Fruit fly (Drosophila melanogaster): ENCODE measurements around the gene Dtd.

Dtd gene

DNA sequence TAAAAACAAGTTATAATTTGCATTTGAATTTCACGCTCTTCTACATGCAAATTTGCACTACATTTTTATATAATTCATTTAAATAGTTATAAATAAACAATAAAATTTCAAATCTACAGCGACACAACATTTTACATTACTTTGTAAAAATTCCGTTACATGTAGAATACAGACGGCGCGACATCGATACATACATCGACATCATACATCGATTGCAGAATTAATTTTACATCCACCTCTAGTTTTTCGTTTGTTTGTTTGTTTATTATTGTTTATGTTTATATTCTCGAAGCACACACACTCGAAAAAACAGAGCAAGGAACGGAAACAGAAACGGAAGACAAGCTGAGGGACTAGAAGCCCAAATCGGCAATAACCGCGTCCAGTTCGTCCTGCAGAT is 7.7 kb downstream of the Dtd start, which contains the start of gene CG17230 (continued):
- TF ChIP-seq zf30C (GFP tag; optimal IDR thresholded peaks at IDR 0.05): peak; percentile 34
- peak; percentile 60 for TF ChIP-seq CG4617 (GFP tag; optimal IDR thresholded peaks at IDR 0.05; ENCODE audit: borderline replicate concordance)
- peak; percentile 25 for TF ChIP-seq CG2116 (GFP tag; optimal IDR thresholded peaks at IDR 0.05)
- peak; percentile 78 for TF ChIP-seq Dref (GFP tag; IDR thresholded peaks at IDR 0.05)
- peak; percentile 52 for TF ChIP-seq Lhr (GFP tag; optimal IDR thresholded peaks at IDR 0.05)
- no peak for TF ChIP-seq Meics (GFP tag; optimal IDR thresholded peaks at IDR 0.05)
- peak; percentile 76 for TF ChIP-seq sna (GFP tag; IDR thresholded peaks at IDR 0.05; ENCODE audit: partially characterized antibody)
- TF ChIP-seq mam (GFP tag; optimal IDR thresholded peaks at IDR 0.05): no peak
- peak; percentile 88 for TF ChIP-seq CG16813 (GFP tag; IDR thresholded peaks at IDR 0.05; ENCODE audit: partially characterized antibody)
- TF ChIP-seq CG7372 (GFP tag; IDR thresholded peaks at IDR 0.05): no peak
- no peak for TF ChIP-seq Asciz (GFP tag; optimal IDR thresholded peaks at IDR 0.05)
- no peak for TF ChIP-seq CG9876 (GFP tag; optimal IDR thresholded peaks at IDR 0.05)
- peak; percentile 70 for TF ChIP-seq Med (GFP tag)
- no peak for TF ChIP-seq en (GFP tag; optimal IDR thresholded peaks at IDR 0.05)
- peak; percentile 63; the same call in 2 of the 3 replicates for TF ChIP-seq CG7963 (GFP tag; IDR thresholded peaks at IDR 0.05; ENCODE audit: partially characterized antibody)
- no peak for TF ChIP-seq Poxn (GFP tag; IDR thresholded peaks at IDR 0.05)
- no peak for TF ChIP-seq Fer3 (tag; optimal IDR thresholded peaks at IDR 0.05)
- peak; percentile 24 for TF ChIP-seq CoRest (tag; optimal IDR thresholded peaks at IDR 0.05)
- TF ChIP-seq Chrac-16 (GFP tag; optimal IDR thresholded peaks at IDR 0.05): no peak
- TF ChIP-seq dmrt11E (tag; optimal IDR thresholded peaks at IDR 0.05): peak; percentile 18
- TF ChIP-seq fd3F (GFP tag; optimal IDR thresholded peaks at IDR 0.05): no peak
- TF ChIP-seq Dp (GFP tag; optimal IDR thresholded peaks at IDR 0.05): peak; percentile 22
- no peak for TF ChIP-seq Dip2 (GFP tag; IDR thresholded peaks at IDR 0.05)
- no peak for TF ChIP-seq CG8765 (GFP tag; IDR thresholded peaks at IDR 0.05)
- TF ChIP-seq HLH4C (GFP tag; IDR thresholded peaks at IDR 0.05; ENCODE audit: partially characterized antibody): peak; percentile 64
- no peak for TF ChIP-seq CG30020 (tag; optimal IDR thresholded peaks at IDR 0.05)
- TF ChIP-seq Jarid2 (GFP tag; optimal IDR thresholded peaks at IDR 0.05): no peak
- TF ChIP-seq CG1603 (tag; optimal IDR thresholded peaks at IDR 0.05): peak; percentile 38
- peak; percentile 60; the same call in 1 of the 4 replicates for TF ChIP-seq chinmo (GFP tag; IDR thresholded peaks at IDR 0.05; ENCODE audit: partially characterized antibody)
- TF ChIP-seq sr (GFP tag; IDR thresholded peaks at IDR 0.05): no peak
- TF ChIP-seq Sry-β (GFP tag; optimal IDR thresholded peaks at IDR 0.05): no peak
- peak; percentile 89 for TF ChIP-seq amos (GFP tag; IDR thresholded peaks at IDR 0.05; ENCODE audit: partially characterized antibody)
- no peak for TF ChIP-seq cg (GFP tag; optimal IDR thresholded peaks at IDR 0.05)
- no peak for TF ChIP-seq CG6175 (GFP tag; IDR thresholded peaks at IDR 0.05)
- peak; percentile 14 for TF ChIP-seq grau (tag; optimal IDR thresholded peaks at IDR 0.05)
- peak; percentile 73 for TF ChIP-seq Scr (GFP tag; IDR thresholded peaks at IDR 0.05; ENCODE audit: partially characterized antibody)
- peak; percentile 84 for TF ChIP-seq bbx (GFP tag; IDR thresholded peaks at IDR 0.05; ENCODE audit: partially characterized antibody)
- TF ChIP-seq Dll (GFP tag; IDR thresholded peaks at IDR 0.05; ENCODE audit: partially characterized antibody): peak; percentile 77
- no peak for TF ChIP-seq CG9727 (GFP tag; optimal IDR thresholded peaks at IDR 0.05)
- TF ChIP-seq ci (GFP tag; IDR thresholded peaks at IDR 0.05): peak; percentile 50; the same call in 2 of the 3 replicates
- TF ChIP-seq row (GFP tag; IDR thresholded peaks at IDR 0.05): no peak
- TF ChIP-seq CG8924 (tag; optimal IDR thresholded peaks at IDR 0.05): peak; percentile 71
- peak; percentile 16 for TF ChIP-seq CG12659 (GFP tag; optimal IDR thresholded peaks at IDR 0.05)
- peak; percentile 68 for TF ChIP-seq Doc3 (GFP tag; IDR thresholded peaks at IDR 0.05; ENCODE audit: partially characterized antibody)
- peak; percentile 41 for TF ChIP-seq pzg (GFP tag; optimal IDR thresholded peaks at IDR 0.05)
- TF ChIP-seq CG1647 (GFP tag; optimal IDR thresholded peaks at IDR 0.05): no peak
- peak; percentile 31 for TF ChIP-seq CG11504 (tag; optimal IDR thresholded peaks at IDR 0.05)
- peak; percentile 51 for TF ChIP-seq CG42726 (GFP tag; IDR thresholded peaks at IDR 0.05; ENCODE audit: partially characterized antibody)
- TF ChIP-seq unpg (GFP tag; optimal IDR thresholded peaks at IDR 0.05): no peak

Measured in whole organism, embryonic.